Fruit fly (Drosophila melanogaster) whole organism, wandering third instar larva: ENCODE measurements around the gene RpL8.

Experiments used
- Abd-B ChIP-seq: fragments of >200 bp; optimal IDR thresholded peaks from 2 replicates; lab custom pipeline; 2017; ENCODE audit warnings: missing biosample characterization, missing genetic modification characterization
- CG32264 ChIP-seq: fragments of 200-800 bp; sonication (Bioruptor generic); optimal IDR thresholded peaks from 2 replicates; lab custom pipeline; 2016; ENCODE audit warnings: missing biosample characterization, missing genetic modification characterization
- CG9705 ChIP-seq: fragments of 200-800 bp; sonication (Bioruptor generic); optimal IDR thresholded peaks from 2 replicates; lab custom pipeline; 2018; ENCODE audit warnings: missing biosample characterization, mild to moderate bottlenecking, missing genetic modification characterization
- CrebA ChIP-seq: fragments of 200-800 bp; sonication (Bioruptor generic); optimal IDR thresholded peaks from 2 replicates; lab custom pipeline; 2016; ENCODE audit warnings: missing biosample characterization, mild to moderate bottlenecking, missing genetic modification characterization, borderline replicate concordance
- Dfd ChIP-seq: fragments of >200 bp; optimal IDR thresholded peaks from 2 replicates; lab custom pipeline; 2017; ENCODE audit warnings: missing biosample characterization, missing genetic modification characterization
- Dif ChIP-seq: fragments of 200-275, 200-300 bp; sonication (Bioruptor generic); optimal IDR thresholded peaks from 2 replicates; lab custom pipeline; 2018; ENCODE audit warnings: missing biosample characterization, missing genetic modification characterization; ENCODE audit not compliant: partially characterized antibody
- GATAd ChIP-seq: sonication (Bioruptor generic); optimal IDR thresholded peaks from 2 replicates; lab custom pipeline; 2016; ENCODE audit warnings: missing biosample characterization, missing genetic modification characterization
- HLH106 ChIP-seq: fragments of 200-800 bp; optimal IDR thresholded peaks from 3 replicates; lab custom pipeline; 2019; ENCODE audit warnings: missing biosample characterization, mild to moderate bottlenecking, missing genetic modification characterization, moderate library complexity
- Hnf4 ChIP-seq: fragments of 200-800 bp; sonication (Bioruptor generic); optimal IDR thresholded peaks from 2 replicates; lab custom pipeline; 2016; ENCODE audit warnings: missing biosample characterization, mild to moderate bottlenecking, missing genetic modification characterization
- Hr78 ChIP-seq: fragments of >200 bp; optimal IDR thresholded peaks from 2 replicates; lab custom pipeline; 2017; ENCODE audit warnings: missing biosample characterization, missing genetic modification characterization
- Hr83 ChIP-seq: fragments of 200-300 bp; sonication (Bioruptor generic); optimal IDR thresholded peaks from 2 replicates; lab custom pipeline; 2016; ENCODE audit warnings: missing biosample characterization, mild to moderate bottlenecking, missing genetic modification characterization, moderate library complexity; ENCODE audit not compliant: poor library complexity, severe bottlenecking
- Jra ChIP-seq: sonication (Bioruptor generic); optimal IDR thresholded peaks from 2 replicates; lab custom pipeline; 2016; ENCODE audit warnings: missing biosample characterization, missing genetic modification characterization
- Mio ChIP-seq: sonication (Bioruptor generic); optimal IDR thresholded peaks from 2 replicates; lab custom pipeline; 2016; ENCODE audit warnings: missing biosample characterization, missing genetic modification characterization
- Myc ChIP-seq: fragments of >200 bp; optimal IDR thresholded peaks from 2 replicates; lab custom pipeline; 2017
- N ChIP-seq: fragments of >200 bp; optimal IDR thresholded peaks from 2 replicates; lab custom pipeline; 2018; ENCODE audit warnings: missing biosample characterization, missing external identifiers, missing genetic modification characterization
- OdsH ChIP-seq: fragments of 200-800 bp; sonication (Bioruptor generic); optimal IDR thresholded peaks from 2 replicates; lab custom pipeline; 2016; ENCODE audit warnings: missing biosample characterization, mild to moderate bottlenecking, missing genetic modification characterization
- Rel ChIP-seq, 2 experiments: fragments of 200-800 bp; sonication (Bioruptor generic) in 1 of 2; optimal IDR thresholded peaks; 2 replicates in 1 of 2; 3 replicates in 1 of 2; lab custom pipeline; 2016 to 2019; ENCODE audit warnings: mild to moderate bottlenecking in 2 of 2, missing biosample characterization in 2 of 2, missing genetic modification characterization in 2 of 2, moderate library complexity in 1 of 2
- Sp1 ChIP-seq: fragments of 200-800 bp; sonication (Bioruptor generic); optimal IDR thresholded peaks from 3 replicates; lab custom pipeline; 2019; ENCODE audit warnings: missing biosample characterization, mild to moderate bottlenecking, missing genetic modification characterization, moderate library complexity
- Vsx2 ChIP-seq: fragments of 200-300, 225-300 bp; sonication (Bioruptor generic); optimal IDR thresholded peaks from 2 replicates; lab custom pipeline; 2018; ENCODE audit warnings: missing biosample characterization, missing genetic modification characterization; ENCODE audit not compliant: partially characterized antibody
- br ChIP-seq: fragments of 200-800 bp; sonication (Bioruptor generic); optimal IDR thresholded peaks from 2 replicates; lab custom pipeline; 2016; ENCODE audit warnings: missing biosample characterization, missing genetic modification characterization
- brk ChIP-seq: fragments of 200-800 bp; sonication (Bioruptor generic); optimal IDR thresholded peaks from 2 replicates; lab custom pipeline; 2016; ENCODE audit warnings: missing biosample characterization, mild to moderate bottlenecking, missing genetic modification characterization
- dl ChIP-seq, 2 experiments: fragments of 175-275, 200-275 bp in 1 of 2; fragments of 200-275 bp in 1 of 2; sonication (Bioruptor generic); optimal IDR thresholded peaks; lab custom pipeline; 2018; ENCODE audit warnings: mild to moderate bottlenecking in 2 of 2, missing biosample characterization in 2 of 2, missing genetic modification characterization in 2 of 2, moderate library complexity in 2 of 2; ENCODE audit not compliant: partially characterized antibody in 2 of 2, insufficient read depth in 1 of 2
- dmrt93B ChIP-seq: fragments of 200-800 bp; sonication (Bioruptor generic); optimal IDR thresholded peaks from 2 replicates; lab custom pipeline; 2018; ENCODE audit warnings: missing biosample characterization, mild to moderate bottlenecking, missing genetic modification characterization
- dsf ChIP-seq: sonication (Bioruptor generic); optimal IDR thresholded peaks from 2 replicates; lab custom pipeline; 2016; ENCODE audit warnings: missing biosample characterization, missing genetic modification characterization, borderline replicate concordance
- ey ChIP-seq: fragments of 200-800 bp; sonication (Bioruptor generic); optimal IDR thresholded peaks from 2 replicates; lab custom pipeline; 2016; ENCODE audit warnings: missing biosample characterization, missing genetic modification characterization
- foxo ChIP-seq, 2 experiments: fragments of 200-800 bp; sonication (Bioruptor generic); optimal IDR thresholded peaks; 2 replicates in 1 of 2; 3 replicates in 1 of 2; lab custom pipeline; 2016 to 2017; ENCODE audit warnings: missing biosample characterization in 2 of 2, missing genetic modification characterization in 2 of 2
- fru ChIP-seq: fragments of 200-800 bp; sonication (Bioruptor generic); optimal IDR thresholded peaks from 3 replicates; lab custom pipeline; 2016; ENCODE audit warnings: missing biosample characterization, mild to moderate bottlenecking, missing genetic modification characterization
- h ChIP-seq: fragments of 200-800 bp; sonication (Bioruptor generic); optimal IDR thresholded peaks from 3 replicates; lab custom pipeline; 2016; ENCODE audit warnings: missing biosample characterization, mild to moderate bottlenecking, missing genetic modification characterization
- jim ChIP-seq: fragments of 175-275, 200-325 bp; sonication (Bioruptor generic); optimal IDR thresholded peaks from 2 replicates; lab custom pipeline; 2016; ENCODE audit warnings: missing biosample characterization, mild to moderate bottlenecking, missing genetic modification characterization
- lola ChIP-seq: fragments of >200 bp; optimal IDR thresholded peaks from 2 replicates; lab custom pipeline; 2017; ENCODE audit warnings: missing biosample characterization, missing genetic modification characterization
- pan ChIP-seq: fragments of >200 bp; optimal IDR thresholded peaks from 2 replicates; lab custom pipeline; 2017
- psq ChIP-seq: fragments of 200-800 bp; sonication (Bioruptor generic); optimal IDR thresholded peaks from 3 replicates; lab custom pipeline; 2017; ENCODE audit warnings: missing biosample characterization, mild to moderate bottlenecking, missing genetic modification characterization, moderate library complexity
- rgr ChIP-seq: fragments of 200-800 bp; sonication (Bioruptor generic); optimal IDR thresholded peaks from 3 replicates; lab custom pipeline; 2016; ENCODE audit warnings: missing biosample characterization, mild to moderate bottlenecking, missing genetic modification characterization
- sage ChIP-seq: fragments of 200-800 bp; sonication (Bioruptor generic); optimal IDR thresholded peaks from 2 replicates; lab custom pipeline; 2016; ENCODE audit warnings: missing biosample characterization, mild to moderate bottlenecking, missing genetic modification characterization
- sv ChIP-seq: fragments of 200-800 bp; sonication (Bioruptor generic); optimal IDR thresholded peaks from 3 replicates; lab custom pipeline; 2016; ENCODE audit warnings: missing biosample characterization, missing genetic modification characterization
- tai ChIP-seq: sonication (Bioruptor generic); optimal IDR thresholded peaks from 2 replicates; lab custom pipeline; 2016; ENCODE audit warnings: missing biosample characterization, missing genetic modification characterization
- usp ChIP-seq: fragments of >200 bp; optimal IDR thresholded peaks from 2 replicates; lab custom pipeline; 2017; ENCODE audit warnings: missing biosample characterization, missing genetic modification characterization
- woc ChIP-seq: sonication (Bioruptor generic); optimal IDR thresholded peaks from 2 replicates; lab custom pipeline; 2016; ENCODE audit warnings: missing biosample characterization, mild to moderate bottlenecking, missing genetic modification characterization

The RpL8 gene

DNA sequence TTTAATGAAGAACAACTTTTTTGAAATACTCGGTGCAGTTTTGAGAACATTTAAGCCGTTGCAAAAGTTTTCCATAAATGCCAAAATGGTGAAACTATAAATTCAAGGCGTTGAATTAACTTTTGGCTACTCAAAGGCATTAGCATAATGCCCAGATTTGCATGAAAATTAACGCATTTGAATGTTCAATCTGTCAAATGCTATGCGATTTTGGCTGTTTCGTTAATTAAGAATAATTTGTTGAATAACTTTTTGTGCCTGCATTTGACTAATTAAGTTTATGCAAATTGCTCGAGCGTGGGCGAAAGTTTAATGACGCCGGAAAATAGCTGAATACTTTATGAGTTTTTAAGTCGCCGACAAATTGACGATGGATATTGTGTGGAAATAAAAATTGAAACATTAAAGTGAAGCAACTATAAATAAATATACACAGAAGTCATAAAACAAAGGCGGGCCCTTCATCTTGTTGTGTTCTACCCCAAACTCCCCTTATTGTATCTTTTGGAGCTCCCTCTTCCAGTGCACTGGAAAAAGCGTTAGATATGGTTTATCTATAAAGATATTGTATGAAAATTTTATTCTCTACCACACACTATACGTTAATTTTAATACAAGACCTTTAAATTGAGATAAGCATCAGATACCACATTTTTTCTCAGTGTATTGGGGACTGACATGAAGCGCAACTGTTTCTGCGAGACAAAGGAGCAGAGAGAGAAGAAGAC, 35.0 kb upstream of the RpL8 start:
- peak; percentile 40 to 93 for TF ChIP-seq foxo (GFP tag; optimal IDR thresholded peaks at IDR 0.05; lab: Kevin White, UChicago)
- TF ChIP-seq Myc (lab: Kevin White, UChicago): no peak
- peak; percentile 87 for TF ChIP-seq fru (GFP tag; lab: Kevin White, UChicago)
- peak; percentile 62 for TF ChIP-seq woc (GFP tag; lab: Kevin White, UChicago)
- peak; percentile 13 for TF ChIP-seq Hr83
- no peak for TF ChIP-seq sv (GFP tag; lab: Kevin White, UChicago)
- TF ChIP-seq Sp1 (GFP tag; lab: Kevin White, UChicago): peak; percentile 81
- peak; percentile 58 for TF ChIP-seq dmrt93B (GFP tag; lab: Kevin White, UChicago)
- TF ChIP-seq sage (GFP tag; lab: Kevin White, UChicago): peak; percentile 60
- TF ChIP-seq lola (GFP tag; lab: Kevin White, UChicago): no peak
- TF ChIP-seq brk (GFP tag; lab: Kevin White, UChicago): peak; percentile 16
- TF ChIP-seq dsf: no peak
- no peak for TF ChIP-seq Abd-B (GFP tag; lab: Kevin White, UChicago)
- TF ChIP-seq GATAd (GFP tag; lab: Kevin White, UChicago): peak; percentile 5
- TF ChIP-seq Rel (GFP tag; optimal IDR thresholded peaks at IDR 0.05; lab: Kevin White, UChicago): no peak
- peak; percentile 24 for TF ChIP-seq Rel (tag; optimal IDR thresholded peaks at IDR 0.05; lab: Kevin White, UChicago)
- TF ChIP-seq psq: peak; percentile 89
- TF ChIP-seq rgr: peak; percentile 84
- TF ChIP-seq CG32264 (GFP tag; lab: Kevin White, UChicago): peak; percentile 64
- no peak for TF ChIP-seq Hr78
- no peak for TF ChIP-seq pan (lab: Kevin White, UChicago)
- no peak for TF ChIP-seq N (GFP tag; lab: Kevin White, UChicago)
- TF ChIP-seq h (GFP tag; lab: Kevin White, UChicago): peak; percentile 97
- no peak for TF ChIP-seq CrebA (GFP tag; lab: Kevin White, UChicago)
- TF ChIP-seq usp (GFP tag; lab: Kevin White, UChicago): no peak
- TF ChIP-seq dl (GFP tag; optimal IDR thresholded peaks at IDR 0.05; lab: Kevin White, UChicago; ENCODE audit: insufficient read depth in 1 of 2, partially characterized antibody in 2 of 2): no peak
- no peak for TF ChIP-seq CG9705
- peak; percentile 52 for TF ChIP-seq Jra (GFP tag; lab: Kevin White, UChicago)
- peak; percentile 87 for TF ChIP-seq ey
- TF ChIP-seq Dfd (GFP tag; lab: Kevin White, UChicago): no peak
- TF ChIP-seq Vsx2: no peak
- TF ChIP-seq tai (GFP tag; lab: Kevin White, UChicago): peak; percentile 58
- peak; percentile 86 for TF ChIP-seq br (GFP tag; lab: Kevin White, UChicago)
- peak; percentile 83 for TF ChIP-seq OdsH
- no peak for TF ChIP-seq Dif
- TF ChIP-seq HLH106: peak; percentile 77
- TF ChIP-seq Hnf4 (GFP tag; lab: Kevin White, UChicago): peak; percentile 74
- no peak for TF ChIP-seq Mio (GFP tag; lab: Kevin White, UChicago)
- TF ChIP-seq jim (GFP tag; lab: Kevin White, UChicago): no peak

DNA sequence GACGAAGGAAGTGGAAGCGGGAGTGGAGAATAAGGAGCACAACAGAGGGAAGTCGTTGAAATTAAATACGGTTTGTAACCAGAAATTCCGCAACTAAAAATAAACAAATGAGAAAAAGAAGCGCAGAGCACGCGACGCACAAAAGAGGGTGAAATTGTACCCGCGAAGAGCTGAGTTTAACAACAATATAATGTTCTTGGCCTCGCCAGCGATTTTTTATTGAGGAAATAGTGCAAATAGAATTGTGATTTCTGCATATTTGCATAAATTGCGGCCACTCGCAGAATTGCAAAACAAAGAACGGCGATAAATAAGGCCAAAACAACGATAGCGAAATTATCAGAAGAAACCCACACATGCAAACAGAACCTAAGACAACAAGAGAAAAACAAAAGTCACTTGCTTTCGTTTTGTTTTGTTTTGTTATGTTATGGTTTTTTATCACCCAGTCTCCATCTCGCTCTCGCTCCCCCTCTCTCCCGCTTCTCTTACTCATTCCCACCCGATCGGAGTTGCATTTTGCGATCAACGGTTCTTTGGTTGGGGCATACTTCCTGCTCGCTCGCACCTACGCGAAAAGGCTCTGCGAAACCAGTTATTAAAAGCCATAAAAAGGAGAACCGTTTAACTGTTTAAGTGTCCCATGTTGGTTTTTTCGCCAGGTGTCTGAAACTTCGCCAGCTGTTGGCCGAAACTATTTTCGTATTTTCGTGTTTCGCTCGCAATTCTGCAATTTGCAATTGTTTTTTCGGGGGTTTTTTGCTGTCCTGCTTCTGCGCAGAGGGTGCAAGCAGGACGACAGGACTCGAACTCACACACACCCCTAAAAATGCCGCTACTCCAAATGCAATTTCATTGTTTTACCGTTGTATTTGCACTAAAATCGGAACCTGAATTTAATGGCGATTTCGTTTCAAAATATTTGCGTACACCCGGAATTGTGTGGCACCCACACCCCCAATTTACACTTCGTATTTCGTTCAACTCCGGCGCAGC, 34.1 kb upstream of the RpL8 start:
- TF ChIP-seq Sp1 (GFP tag; lab: Kevin White, UChicago) (peak; percentile 19), dsf (no peak), psq (peak; percentile 67), Dfd (GFP tag; lab: Kevin White, UChicago) (no peak), Dif (peak; percentile 14), Rel (GFP tag; optimal IDR thresholded peaks at IDR 0.05; lab: Kevin White, UChicago) (peak; percentile 5), Rel (tag; optimal IDR thresholded peaks at IDR 0.05; lab: Kevin White, UChicago) (peak; percentile 24), jim (GFP tag; lab: Kevin White, UChicago) (peak; percentile 64), foxo (GFP tag; optimal IDR thresholded peaks at IDR 0.05; lab: Kevin White, UChicago) (no peak)
